Fruit fly (Drosophila melanogaster) whole organism, embryonic: Measurements from ENCODE around the gene VGlut.

Source experiments
- Awh ChIP-seq: fragments of 200-800 bp; sonication (Bioruptor generic); IDR thresholded peaks from 2 replicates; pipeline ENCODE4, ENCODE4 v1.3.6; 2022; ENCODE audit warnings: missing biosample characterization, missing genetic modification characterization
- B-H2 ChIP-seq: fragments of 200-800 bp; sonication (Bioruptor generic); optimal IDR thresholded peaks from 2 replicates; lab custom pipeline; 2018; ENCODE audit warnings: missing biosample characterization, mild to moderate bottlenecking, missing genetic modification characterization
- BEAF-32 ChIP-seq: fragments of 200-800 bp; sonication (Bioruptor generic); optimal IDR thresholded peaks from 3 replicates; lab custom pipeline; 2017; ENCODE audit warnings: missing biosample characterization, missing genetic modification characterization, mild to moderate bottlenecking, moderate library complexity, missing genetic modification reagents
- BtbVII ChIP-seq: fragments of 200-800 bp; sonication (Bioruptor generic); optimal IDR thresholded peaks from 3 replicates; lab custom pipeline; 2017; ENCODE audit warnings: missing biosample characterization, mild to moderate bottlenecking, missing genetic modification characterization
- CG10147 ChIP-seq: fragments of 200-800 bp; sonication (Bioruptor generic); optimal IDR thresholded peaks from 2 replicates; lab custom pipeline; 2019; ENCODE audit warnings: missing biosample characterization, mild to moderate bottlenecking, missing genetic modification characterization, moderate library complexity
- CG11093 ChIP-seq: fragments of 200-800 bp; sonication (Bioruptor generic); IDR thresholded peaks from 3 replicates; pipeline ENCODE4 v1.3.6; 2022; ENCODE audit warnings: missing biosample characterization, missing genetic modification characterization
- CG12659 ChIP-seq: fragments of 200-800 bp; sonication (Bioruptor generic); optimal IDR thresholded peaks from 3 replicates; lab custom pipeline; 2017; ENCODE audit warnings: mild to moderate bottlenecking, missing biosample characterization, missing genetic modification reagents, missing genetic modification characterization
- CG12744 ChIP-seq: fragments of 200-800 bp; sonication (Bioruptor generic); optimal IDR thresholded peaks from 2 replicates; lab custom pipeline; 2016; ENCODE audit warnings: missing biosample characterization, missing genetic modification characterization
- CG13624 ChIP-seq: fragments of 200-800 bp; sonication (Bioruptor generic); optimal IDR thresholded peaks from 2 replicates; lab custom pipeline; 2016; ENCODE audit warnings: missing biosample characterization, missing genetic modification characterization
- CG13894 ChIP-seq: fragments of 200-800 bp; sonication (Bioruptor generic); optimal IDR thresholded peaks from 3 replicates; lab custom pipeline; 2018; ENCODE audit warnings: missing biosample characterization, mild to moderate bottlenecking, missing genetic modification characterization, moderate library complexity
- CG15601 ChIP-seq: fragments of 200-800 bp; sonication (Bioruptor generic); optimal IDR thresholded peaks from 3 replicates; lab custom pipeline; 2019; ENCODE audit warnings: missing biosample characterization, mild to moderate bottlenecking, missing genetic modification characterization, moderate library complexity
- CG15696 ChIP-seq: fragments of 200-800 bp; sonication (Bioruptor generic); optimal IDR thresholded peaks from 2 replicates; lab custom pipeline; 2019; ENCODE audit warnings: missing biosample characterization, mild to moderate bottlenecking, missing genetic modification characterization, moderate library complexity
- CG17912 ChIP-seq: fragments of 200-800 bp; sonication (Bioruptor generic); optimal IDR thresholded peaks from 2 replicates; lab custom pipeline; 2018; ENCODE audit warnings: missing biosample characterization, mild to moderate bottlenecking, missing genetic modification characterization
- CG18764 ChIP-seq: fragments of 200-800 bp; sonication (Bioruptor generic); optimal IDR thresholded peaks from 3 replicates; lab custom pipeline; 2016; ENCODE audit warnings: missing biosample characterization, missing genetic modification characterization
- CG2199 ChIP-seq: fragments of 200-800 bp; sonication (Bioruptor generic); IDR thresholded peaks from 3 replicates; pipeline ENCODE4 v1.3.6; 2022; ENCODE audit warnings: missing biosample characterization, missing genetic modification characterization
- CG2712 ChIP-seq: fragments of 200-800 bp; optimal IDR thresholded peaks from 3 replicates; lab custom pipeline; 2019; ENCODE audit warnings: missing biosample characterization, mild to moderate bottlenecking, missing genetic modification characterization, moderate library complexity
- CG31224 ChIP-seq: fragments of 200-800 bp; sonication (Bioruptor generic); IDR thresholded peaks from 2 replicates; pipeline ENCODE4 v1.3.6; 2022; ENCODE audit warnings: missing biosample characterization, missing genetic modification characterization
- CG33557 ChIP-seq: fragments of 200-800 bp; sonication (Bioruptor generic); optimal IDR thresholded peaks from 2 replicates; lab custom pipeline; 2019; ENCODE audit warnings: missing biosample characterization, mild to moderate bottlenecking, missing genetic modification characterization, moderate library complexity
- CG4730 ChIP-seq: fragments of 200-800 bp; sonication (Bioruptor generic); IDR thresholded peaks from 2 replicates; pipeline ENCODE4 v1.3.6; 2022; ENCODE audit warnings: missing biosample characterization, missing genetic modification characterization
- CG6175 ChIP-seq: fragments of 200-800 bp; sonication (Bioruptor generic); IDR thresholded peaks from 3 replicates; pipeline ENCODE4 v1.3.6; 2022; ENCODE audit warnings: missing biosample characterization, missing genetic modification characterization
- CG6272 ChIP-seq: fragments of 200-800 bp; sonication (Bioruptor generic); IDR thresholded peaks from 2 replicates; pipeline ENCODE4 v1.3.6; 2022; ENCODE audit warnings: missing biosample characterization, missing genetic modification characterization
- CG8281 ChIP-seq: fragments of 200-800 bp; sonication (Bioruptor generic); optimal IDR thresholded peaks from 2 replicates; lab custom pipeline; 2018; ENCODE audit warnings: missing biosample characterization, mild to moderate bottlenecking, missing genetic modification characterization, moderate library complexity
- D19A ChIP-seq: fragments of 200-800 bp; optimal IDR thresholded peaks from 3 replicates; lab custom pipeline; 2019; ENCODE audit warnings: missing biosample characterization, mild to moderate bottlenecking, missing genetic modification characterization, moderate library complexity
- Dek ChIP-seq: fragments of 200-800 bp; sonication (Bioruptor generic); optimal IDR thresholded peaks from 3 replicates; lab custom pipeline; 2019; ENCODE audit warnings: missing biosample characterization, mild to moderate bottlenecking, missing genetic modification characterization, moderate library complexity
- E2f1 ChIP-seq: fragments of 200-800 bp; sonication (Bioruptor generic); IDR thresholded peaks from 2 replicates; pipeline ENCODE4 v1.3.6; 2022; ENCODE audit warnings: missing biosample characterization, missing genetic modification characterization
- HLHmδ ChIP-seq: fragments of 200-800 bp; sonication (Bioruptor generic); optimal IDR thresholded peaks from 2 replicates; lab custom pipeline; 2018; ENCODE audit warnings: missing biosample characterization, mild to moderate bottlenecking, missing genetic modification characterization, moderate library complexity
- Mad ChIP-seq: fragments of 200-800 bp; sonication (Bioruptor generic); optimal IDR thresholded peaks from 2 replicates; lab custom pipeline; 2016; ENCODE audit warnings: missing biosample characterization, missing genetic modification characterization
- Med ChIP-seq: fragments of 200-800 bp; sonication (Bioruptor generic); peaks from one replicate; lab custom pipeline; 2016; ENCODE audit warnings: missing biosample characterization, missing genetic modification characterization, mild to moderate bottlenecking, inconsistent platforms, moderate library complexity
- Nf-YC ChIP-seq: fragments of 200-800 bp; optimal IDR thresholded peaks from 3 replicates; lab custom pipeline; 2019; ENCODE audit warnings: missing biosample characterization, mild to moderate bottlenecking, missing genetic modification characterization, moderate library complexity
- Oaz ChIP-seq: fragments of 200-800 bp; sonication (Bioruptor generic); IDR thresholded peaks from 2 replicates; pipeline ENCODE4 v1.3.6; 2022; ENCODE audit warnings: missing biosample characterization, missing genetic modification characterization
- Sin3A ChIP-seq: fragments of >200 bp; optimal IDR thresholded peaks from 2 replicates; lab custom pipeline; 2018
- Taf1 ChIP-seq: fragments of 200-800 bp; sonication (Bioruptor generic); IDR thresholded peaks from 2 replicates; pipeline ENCODE4 v1.3.6; 2022; ENCODE audit warnings: missing biosample characterization, missing genetic modification characterization
- Xbp1 ChIP-seq: fragments of 200-800 bp; sonication (Bioruptor generic); optimal IDR thresholded peaks from 3 replicates; lab custom pipeline; 2016; ENCODE audit warnings: missing biosample characterization, mild to moderate bottlenecking, missing genetic modification characterization
- Xrp1 ChIP-seq: fragments of 200-800 bp; sonication (Bioruptor generic); IDR thresholded peaks from 2 replicates; pipeline ENCODE4 v1.3.6; 2022; ENCODE audit warnings: missing biosample characterization, missing genetic modification characterization
- bigmax ChIP-seq: fragments of 200-800 bp; sonication (Bioruptor generic); optimal IDR thresholded peaks from 2 replicates; lab custom pipeline; 2018; ENCODE audit warnings: missing biosample characterization, mild to moderate bottlenecking, missing genetic modification characterization
- da ChIP-seq: fragments of 200-800 bp; sonication (Bioruptor generic); optimal IDR thresholded peaks from 2 replicates; lab custom pipeline; 2016; ENCODE audit warnings: missing biosample characterization, missing genetic modification characterization
- dati ChIP-seq: fragments of 200-800 bp; sonication (Bioruptor generic); IDR thresholded peaks from 2 replicates; pipeline ENCODE4 v1.3.6; 2022; ENCODE audit warnings: missing biosample characterization, missing genetic modification characterization
- fd64A ChIP-seq: fragments of 200-800 bp; sonication (Bioruptor generic); optimal IDR thresholded peaks from 3 replicates; lab custom pipeline; 2018; ENCODE audit warnings: missing biosample characterization, mild to moderate bottlenecking, missing genetic modification characterization
- fu2 ChIP-seq: fragments of 200-800 bp; sonication (Bioruptor generic); optimal IDR thresholded peaks from 2 replicates; lab custom pipeline; 2016; ENCODE audit warnings: missing biosample characterization, missing genetic modification characterization
- gce ChIP-seq: fragments of 200-800 bp; sonication (Bioruptor generic); IDR thresholded peaks from 3 replicates; pipeline ENCODE4 v1.3.6; 2022; ENCODE audit warnings: missing biosample characterization, missing genetic modification characterization
- gsb-n ChIP-seq: fragments of 200-800 bp; sonication (Bioruptor generic); optimal IDR thresholded peaks from 3 replicates; lab custom pipeline; 2018; ENCODE audit warnings: missing biosample characterization, mild to moderate bottlenecking, missing genetic modification characterization
- h ChIP-seq: fragments of >200 bp; optimal IDR thresholded peaks from 2 replicates; lab custom pipeline; 2017
- ken ChIP-seq: fragments of 200-800 bp; sonication (Bioruptor generic); IDR thresholded peaks from 3 replicates; pipeline ENCODE4 v1.3.6; 2022; ENCODE audit warnings: missing biosample characterization, missing genetic modification characterization
- mld ChIP-seq: fragments of 200-800 bp; sonication (Bioruptor generic); IDR thresholded peaks from 3 replicates; pipeline ENCODE4 v1.3.6; 2022; ENCODE audit warnings: missing biosample characterization, missing genetic modification characterization; ENCODE audit not compliant: partially characterized antibody
- nerfin-2 ChIP-seq: fragments of 200-800 bp; sonication (Bioruptor generic); IDR thresholded peaks from 2 replicates; pipeline ENCODE4 v1.3.6; 2022; ENCODE audit warnings: missing biosample characterization, missing genetic modification characterization; ENCODE audit not compliant: partially characterized antibody
- p53 ChIP-seq: fragments of 200-800 bp; sonication (Bioruptor generic); optimal IDR thresholded peaks from 2 replicates; lab custom pipeline; 2016; ENCODE audit warnings: missing biosample characterization, missing genetic modification characterization
- pfk ChIP-seq: fragments of 200-800 bp; sonication (Bioruptor generic); optimal IDR thresholded peaks from 2 replicates; lab custom pipeline; 2018; ENCODE audit warnings: missing biosample characterization, mild to moderate bottlenecking, missing genetic modification characterization, moderate library complexity
- prd ChIP-seq, 3 experiments: fragments of >200 bp in 2 of 3; fragments of 200-800 bp in 1 of 3; sonication (Bioruptor generic) in 1 of 3; optimal IDR thresholded peaks in 2 of 3; IDR thresholded peaks in 1 of 3; 2 replicates in 2 of 3; 3 replicates in 1 of 3; pipeline versions ENCODE4 v1.3.6 to Lab custom; 2017 to 2022; ENCODE audit warnings: missing biosample characterization in 1 of 3, missing genetic modification characterization in 1 of 3
- slou ChIP-seq: fragments of 200-800 bp; sonication (Bioruptor generic); optimal IDR thresholded peaks from 3 replicates; lab custom pipeline; 2016; ENCODE audit warnings: missing biosample characterization, missing genetic modification characterization
- zf30C ChIP-seq: fragments of 200-800 bp; sonication (Bioruptor generic); optimal IDR thresholded peaks from 3 replicates; lab custom pipeline; 2018; ENCODE audit warnings: missing biosample characterization, mild to moderate bottlenecking, missing genetic modification characterization

VGlut gene

DNA sequence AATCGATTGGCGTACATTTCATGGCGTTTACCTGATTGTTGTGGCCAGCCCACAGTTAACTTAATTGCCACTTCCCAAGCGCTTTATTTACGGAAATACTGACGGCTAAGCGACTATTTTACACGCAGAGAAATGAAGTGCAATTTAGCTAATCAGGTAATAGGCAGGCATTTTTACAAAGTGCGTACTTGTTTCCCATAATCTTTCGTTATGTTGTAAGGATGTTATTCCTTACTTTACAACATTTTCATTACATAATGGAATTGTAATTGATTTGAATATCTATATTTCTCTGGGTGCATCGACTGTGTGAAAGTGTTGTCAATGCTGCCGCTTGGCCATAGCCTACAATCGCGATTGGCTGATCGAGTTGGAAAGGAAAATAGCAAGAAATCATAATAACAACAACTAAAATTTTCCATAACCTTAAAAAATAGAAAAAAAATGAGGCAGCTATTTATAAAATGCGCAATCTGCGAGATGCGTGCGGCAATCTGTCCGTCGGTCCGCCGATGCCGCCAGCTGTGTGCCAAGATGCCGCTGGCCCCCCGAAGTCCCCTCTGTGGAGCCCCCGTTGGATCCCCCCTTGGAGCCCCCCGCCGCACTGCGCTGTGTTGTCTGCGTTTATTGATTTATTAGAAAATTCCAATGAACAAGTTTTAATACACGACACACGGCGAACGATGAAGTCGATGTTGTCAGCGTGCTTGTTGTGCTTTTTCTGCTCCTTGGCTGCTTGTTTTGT, 26.5 kb downstream of the VGlut start (continued):
- TF ChIP-seq BtbVII (no peak), Awh (peak; percentile 40; the same call in 1 of the 2 replicates), Nf-YC (tag; lab: Kevin White, UChicago) (no peak), Med (GFP tag; lab: Kevin White, UChicago) (peak; percentile 80), fu2 (GFP tag; lab: Kevin White, UChicago) (peak; percentile 11), Xbp1 (GFP tag; lab: Kevin White, UChicago) (peak; percentile 69), B-H2 (GFP tag; lab: Kevin White, UChicago) (no peak), BEAF-32 (GFP tag; lab: Kevin White, UChicago) (no peak), CG12744 (GFP tag; lab: Kevin White, UChicago) (no peak), h (lab: Kevin White, UChicago) (no peak), CG33557 (GFP tag; lab: Kevin White, UChicago) (no peak), gsb-n (no peak), ken (peak; percentile 64; the same call in 2 of the 3 replicates), prd (optimal IDR thresholded peaks at IDR 0.05; lab: Kevin White, UChicago) (no peak), prd (GFP tag; IDR thresholded peaks at IDR 0.05; lab: Robert Waterston, UW) (peak; percentile 73; the same call in 2 of the 3 replicates), CG13624 (peak; percentile 36), CG8281 (tag; lab: Kevin White, UChicago) (no peak), CG4730 (GFP tag; lab: Robert Waterston, UW) (no peak), Dek (tag; lab: Kevin White, UChicago) (no peak), CG17912 (GFP tag; lab: Kevin White, UChicago) (no peak), CG2712 (tag; lab: Kevin White, UChicago) (peak; percentile 58), mld (GFP tag; lab: Robert Waterston, UW) (no peak), CG15601 (tag; lab: Kevin White, UChicago) (no peak), bigmax (GFP tag; lab: Kevin White, UChicago) (no peak), Xrp1 (GFP tag; lab: Robert Waterston, UW) (peak; percentile 55; the same call in 1 of the 2 replicates), Sin3A (lab: Kevin White, UChicago) (no peak), D19A (peak; percentile 17), CG18764 (peak; percentile 16), fd64A (GFP tag; lab: Kevin White, UChicago) (no peak), Oaz (GFP tag; lab: Robert Waterston, UW) (peak; percentile 28; the same call in 1 of the 2 replicates), CG15696 (tag; lab: Kevin White, UChicago) (no peak), CG31224 (GFP tag; lab: Robert Waterston, UW) (no peak), pfk (GFP tag; lab: Kevin White, UChicago) (no peak), Mad (no peak), dati (GFP tag; lab: Robert Waterston, UW) (0 out of 2 replicates have a peak, but pooled peaks have one; percentile 11), HLHmδ (GFP tag; lab: Kevin White, UChicago) (no peak), slou (GFP tag; lab: Kevin White, UChicago) (no peak), Taf1 (GFP tag; lab: Robert Waterston, UW) (no peak), CG6272 (GFP tag; lab: Robert Waterston, UW) (peak; percentile 46; the same call in 1 of the 2 replicates), CG12659 (peak; percentile 24), nerfin-2 (GFP tag; lab: Robert Waterston, UW) (no peak), E2f1 (GFP tag; lab: Robert Waterston, UW) (peak; percentile 52), gce (no peak), CG10147 (GFP tag; lab: Kevin White, UChicago) (no peak), CG6175 (no peak), CG2199 (GFP tag; lab: Robert Waterston, UW) (no peak), da (GFP tag; lab: Kevin White, UChicago) (no peak), CG13894 (tag; lab: Kevin White, UChicago) (no peak), zf30C (GFP tag; lab: Kevin White, UChicago) (no peak), CG11093 (GFP tag; lab: Robert Waterston, UW) (peak; percentile 11; the same call in 1 of the 3 replicates), p53 (GFP tag; lab: Kevin White, UChicago) (no peak)
